Worm (Caenorhabditis elegans) whole organism, dauer: ENCODE measurements around the gene R07B1.11.

Source experiments
- unc-62 ChIP-seq: sonication (generic microtip); optimal IDR thresholded peaks from 2 replicates; lab custom pipeline; 2017; ENCODE audit warnings: missing biosample characterization, missing genetic modification reagents, missing genetic modification characterization

R07B1.11 gene

ce11 chrX:9856618-9857017 is at the start of gene R07B1.11:
TSS of gene R07B1.11 (plus strand) at chrX:9856918.
- TF ChIP-seq unc-62 (GFP tag; lab: Kevin White, UChicago): no peak

- no peak for TF ChIP-seq unc-62 (GFP tag; lab: Kevin White, UChicago)
These were observed 49.2 kb upstream of the R07B1.11 start, which contains the start of gene lgc-47 for ce11 chrX:9807377-9808048. TSS of gene lgc-47 (minus strand) at chrX:9807662.

- TF ChIP-seq unc-62 (GFP tag; lab: Kevin White, UChicago): no peak
These were observed 42.4 kb upstream of the R07B1.11 start for ce11 chrX:9814132-9814811.

ce11 chrX:9822173-9822572 is 34.5 kb upstream of the R07B1.11 start, which contains the start of gene dpy-22:
TSS of gene dpy-22 (minus strand) at chrX:9822273.
- TF ChIP-seq unc-62 (GFP tag; lab: Kevin White, UChicago): no peak

- no peak for TF ChIP-seq unc-62 (GFP tag; lab: Kevin White, UChicago)
These were observed 34.0 kb upstream of the R07B1.11 start for ce11 chrX:9822606-9823264.

ce11 chrX:9831215-9831614 is 25.5 kb upstream of the R07B1.11 start, which contains the start of gene rrc-1:
TSS of gene rrc-1 (minus strand) at chrX:9831288.
- TF ChIP-seq unc-62 (GFP tag; lab: Kevin White, UChicago): no peak

- no peak for TF ChIP-seq unc-62 (GFP tag; lab: Kevin White, UChicago)
These were observed 24.3 kb upstream of the R07B1.11 start for ce11 chrX:9832370-9832769.

- TF ChIP-seq unc-62 (GFP tag; lab: Kevin White, UChicago): no peak
These were observed 18.7 kb upstream of the R07B1.11 start, which contains the start of gene ipla-2 for ce11 chrX:9837989-9838541. TSS of gene ipla-2 (minus strand) at chrX:9838039.

ce11 chrX:9840864-9841263 is 15.9 kb upstream of the R07B1.11 start:
- TF ChIP-seq unc-62 (GFP tag; lab: Kevin White, UChicago): no peak

ce11 chrX:9842102-9842501 is 14.6 kb upstream of the R07B1.11 start:
- no peak for TF ChIP-seq unc-62 (GFP tag; lab: Kevin White, UChicago)

ce11 chrX:9843568-9843967 is 13.2 kb upstream of the R07B1.11 start:
- TF ChIP-seq unc-62 (GFP tag; lab: Kevin White, UChicago): no peak

- no peak for TF ChIP-seq unc-62 (GFP tag; lab: Kevin White, UChicago)
These were observed 10.8 kb upstream of the R07B1.11 start for ce11 chrX:9845916-9846315.

- TF ChIP-seq unc-62 (GFP tag; lab: Kevin White, UChicago): no peak
These were observed 9.7 kb upstream of the R07B1.11 start, which contains the start of gene vab-15 for ce11 chrX:9846975-9847374. TSS of gene vab-15 (plus strand) at chrX:9847275.

ce11 chrX:9848214-9848789 is 8.4 kb upstream of the R07B1.11 start:
- TF ChIP-seq unc-62 (GFP tag; lab: Kevin White, UChicago): no peak

- TF ChIP-seq unc-62 (GFP tag; lab: Kevin White, UChicago): no peak
These were observed 6.5 kb upstream of the R07B1.11 start, which contains the start of gene lec-8 for ce11 chrX:9850258-9850657. TSS of gene lec-8 (plus strand) at chrX:9850571.
